Worm (Caenorhabditis elegans) whole organism, L1 larva: ENCODE data around the gene F59E12.6.

Experiments
- C34B4.2 ChIP-seq: sonication (generic microtip); optimal IDR thresholded peaks from 2 replicates; lab custom pipeline; 2017; ENCODE audit warnings: mild to moderate bottlenecking, missing genetic modification characterization, missing compliant biosample characterization
- aha-1 ChIP-seq: fragments of 150-350 bp; optimal IDR thresholded peaks from 2 replicates; lab custom pipeline; 2014; ENCODE audit warnings: missing biosample characterization, missing genetic modification characterization
- alr-1 ChIP-seq: fragments of 200-800 bp; sonication (Bioruptor generic); optimal IDR thresholded peaks from 2 replicates; lab custom pipeline; 2018; ENCODE audit warnings: borderline replicate concordance, mild to moderate bottlenecking, missing genetic modification characterization, missing compliant biosample characterization
- aly-2 ChIP-seq: fragments of 150-350 bp; optimal IDR thresholded peaks from 2 replicates; lab custom pipeline; 2014; ENCODE audit warnings: missing biosample characterization, missing genetic modification characterization
- ama-1 ChIP-seq: fragments of 150-350 bp; optimal IDR thresholded peaks from 2 replicates; lab custom pipeline; 2014
- ceh-63 ChIP-seq: fragments of 200-800 bp; sonication (Bioruptor generic); optimal IDR thresholded peaks from 2 replicates; lab custom pipeline; 2018; ENCODE audit warnings: mild to moderate bottlenecking, missing genetic modification characterization, missing compliant biosample characterization
- ceh-82 ChIP-seq, 3 experiments: fragments of 150-350 bp in 1 of 3; sonication (generic microtip) in 2 of 3; optimal IDR thresholded peaks; 2 replicates each; lab custom pipeline; 2014 to 2017; ENCODE audit warnings: missing biosample characterization in 3 of 3, missing genetic modification characterization in 3 of 3
- ceh-90 ChIP-seq: sonication (generic microtip); optimal IDR thresholded peaks from 2 replicates; lab custom pipeline; 2016; ENCODE audit warnings: missing genetic modification characterization, missing compliant biosample characterization
- dsc-1 ChIP-seq: sonication (generic microtip); optimal IDR thresholded peaks from 2 replicates; lab custom pipeline; 2016; ENCODE audit warnings: mild to moderate bottlenecking, missing genetic modification characterization, missing compliant biosample characterization
- efl-3 ChIP-seq: fragments of 200-800 bp; sonication (Bioruptor generic); optimal IDR thresholded peaks from 2 replicates; lab custom pipeline; 2018; ENCODE audit warnings: mild to moderate bottlenecking, missing genetic modification characterization, missing compliant biosample characterization
- egl-13 ChIP-seq: sonication (generic microtip); optimal IDR thresholded peaks from 2 replicates; lab custom pipeline; 2016; ENCODE audit warnings: missing genotype, missing genetic modification reagents, missing genetic modification characterization, missing compliant biosample characterization
- egl-27 ChIP-seq, 2 experiments: fragments of 150-350 bp in 1 of 2; sonication (generic microtip); optimal IDR thresholded peaks; 3 replicates each; lab custom pipeline; 2017 to 2018; ENCODE audit warnings: missing biosample characterization in 2 of 2, missing genetic modification characterization in 2 of 2, missing genetic modification reagents in 2 of 2
- fkh-10 ChIP-seq: sonication (generic microtip); optimal IDR thresholded peaks from 2 replicates; lab custom pipeline; 2017; ENCODE audit warnings: missing biosample characterization, missing genetic modification reagents, missing genetic modification characterization
- fkh-4 ChIP-seq: sonication (generic microtip); optimal IDR thresholded peaks from 2 replicates; lab custom pipeline; 2016; ENCODE audit warnings: missing compliant biosample characterization, missing genetic modification characterization, borderline replicate concordance
- grh-1 ChIP-seq: fragments of 200-800 bp; sonication (Bioruptor generic); IDR thresholded peaks from 2 replicates; pipeline ENCODE4 v1.3.6; 2022; ENCODE audit warnings: missing genetic modification reagents, missing genetic modification characterization, missing compliant biosample characterization
- hlh-4 ChIP-seq: sonication (generic microtip); optimal IDR thresholded peaks from 2 replicates; lab custom pipeline; 2016; ENCODE audit warnings: mild to moderate bottlenecking, missing genetic modification characterization, missing compliant biosample characterization
- hpl-2 ChIP-seq: fragments of 150-350 bp; optimal IDR thresholded peaks from 2 replicates; lab custom pipeline; 2014; ENCODE audit warnings: missing biosample characterization, missing genetic modification reagents, missing genetic modification characterization
- irx-1 ChIP-seq: sonication (generic microtip); optimal IDR thresholded peaks from 2 replicates; lab custom pipeline; 2016; ENCODE audit warnings: missing genetic modification characterization, missing compliant biosample characterization
- jun-1 ChIP-seq: fragments of 150-350 bp; optimal IDR thresholded peaks from 2 replicates; lab custom pipeline; 2014; ENCODE audit warnings: missing biosample characterization, missing genetic modification reagents, missing genetic modification characterization
- lin-13 ChIP-seq: fragments of 150-350 bp; optimal IDR thresholded peaks from 2 replicates; lab custom pipeline; 2014; ENCODE audit warnings: missing biosample characterization, missing genetic modification reagents, missing genetic modification characterization
- lin-14 ChIP-seq: fragments of 200-800 bp; sonication (Bioruptor generic); optimal IDR thresholded peaks from 2 replicates; lab custom pipeline; 2018; ENCODE audit warnings: mild to moderate bottlenecking, missing genetic modification characterization, moderate library complexity, missing compliant biosample characterization
- lin-39 ChIP-seq: fragments of 150-350 bp; optimal IDR thresholded peaks from 2 replicates; lab custom pipeline; 2014; ENCODE audit warnings: missing biosample characterization, missing genetic modification reagents, missing genetic modification characterization
- lir-3 ChIP-seq: sonication (generic microtip); optimal IDR thresholded peaks from 2 replicates; lab custom pipeline; 2016; ENCODE audit warnings: mild to moderate bottlenecking, missing genetic modification characterization, moderate library complexity, missing compliant biosample characterization; ENCODE audit not compliant: poor library complexity
- mep-1 ChIP-seq: fragments of 150-350 bp; optimal IDR thresholded peaks from 2 replicates; lab custom pipeline; 2014; ENCODE audit warnings: missing biosample characterization, missing genetic modification characterization
- nhr-11 ChIP-seq: fragments of 150-350 bp; optimal IDR thresholded peaks from 2 replicates; lab custom pipeline; 2014; ENCODE audit warnings: missing biosample characterization, missing genetic modification characterization
- nhr-19 ChIP-seq: fragments of 200-800 bp; sonication (Bioruptor generic); conservative IDR thresholded peaks from 2 replicates; pipeline ENCODE4 v1.3.6; 2022; ENCODE audit warnings: missing genetic modification characterization, missing compliant biosample characterization
- nhr-237 ChIP-seq: fragments of 150-350 bp; optimal IDR thresholded peaks from 2 replicates; lab custom pipeline; 2014; ENCODE audit warnings: missing biosample characterization, missing genetic modification characterization
- nhr-28 ChIP-seq: fragments of 150-350 bp; optimal IDR thresholded peaks from 2 replicates; lab custom pipeline; 2014; ENCODE audit warnings: missing biosample characterization, missing genetic modification characterization
- nhr-47 ChIP-seq: sonication (generic microtip); optimal IDR thresholded peaks from 2 replicates; lab custom pipeline; 2016; ENCODE audit warnings: mild to moderate bottlenecking, missing genetic modification characterization, moderate library complexity, missing compliant biosample characterization
- nhr-77 ChIP-seq: fragments of 150-350 bp; optimal IDR thresholded peaks from 2 replicates; lab custom pipeline; 2014; ENCODE audit warnings: missing biosample characterization, missing genetic modification characterization
- nhr-84 ChIP-seq: sonication (generic microtip); optimal IDR thresholded peaks from 2 replicates; lab custom pipeline; 2017; ENCODE audit warnings: missing biosample characterization, missing genetic modification characterization
- nhr-85 ChIP-seq: sonication (generic microtip); peaks from one replicate; lab custom pipeline; 2016; ENCODE audit warnings: missing genetic modification characterization, inconsistent platforms, missing compliant biosample characterization
- nhr-90 ChIP-seq: sonication (generic microtip); optimal IDR thresholded peaks from 2 replicates; lab custom pipeline; 2016; ENCODE audit warnings: mild to moderate bottlenecking, missing genetic modification characterization, missing compliant biosample characterization; ENCODE audit not compliant: poor library complexity
- pag-3 ChIP-seq: sonication (generic microtip); optimal IDR thresholded peaks from 2 replicates; lab custom pipeline; 2017; ENCODE audit warnings: missing genetic modification characterization, mild to moderate bottlenecking, missing compliant biosample characterization, antibody characterized with exemption, borderline replicate concordance; ENCODE audit not compliant: insufficient read depth
- pax-3 ChIP-seq: fragments of 200-800 bp; sonication (Bioruptor generic); optimal IDR thresholded peaks from 2 replicates; lab custom pipeline; 2018; ENCODE audit warnings: mild to moderate bottlenecking, missing genetic modification characterization, moderate library complexity, missing compliant biosample characterization
- pqm-1 ChIP-seq: sonication (generic microtip); optimal IDR thresholded peaks from 3 replicates; lab custom pipeline; 2017; ENCODE audit warnings: missing biosample characterization, missing genetic modification characterization
- rnt-1 ChIP-seq: sonication (generic microtip); optimal IDR thresholded peaks from 2 replicates; lab custom pipeline; 2016; ENCODE audit warnings: mild to moderate bottlenecking, missing genetic modification characterization, moderate library complexity, missing compliant biosample characterization
- snu-23 ChIP-seq: sonication (generic microtip); optimal IDR thresholded peaks from 2 replicates; lab custom pipeline; 2016; ENCODE audit warnings: missing genetic modification characterization, missing compliant biosample characterization
- sox-4 ChIP-seq: sonication (generic microtip); optimal IDR thresholded peaks from 2 replicates; lab custom pipeline; 2016; ENCODE audit warnings: missing genetic modification characterization, missing compliant biosample characterization
- sptf-1 ChIP-seq: fragments of 150-350 bp; optimal IDR thresholded peaks from 2 replicates; lab custom pipeline; 2014; ENCODE audit warnings: missing biosample characterization, missing genetic modification characterization
- swsn-7 ChIP-seq: sonication (generic microtip); optimal IDR thresholded peaks from 2 replicates; lab custom pipeline; 2016; ENCODE audit warnings: missing genetic modification characterization, missing compliant biosample characterization
- tlp-1 ChIP-seq: fragments of 150-350 bp; optimal IDR thresholded peaks from 2 replicates; lab custom pipeline; 2014; ENCODE audit warnings: missing biosample characterization, missing genetic modification characterization
- unc-130 ChIP-seq: fragments of 150-350 bp; optimal IDR thresholded peaks from 2 replicates; lab custom pipeline; 2017; ENCODE audit warnings: missing biosample characterization, missing genetic modification characterization, inconsistent platforms
- unc-86 ChIP-seq: sonication (generic microtip); optimal IDR thresholded peaks from 2 replicates; lab custom pipeline; 2016; ENCODE audit warnings: missing genetic modification characterization, missing compliant biosample characterization
- unc-98 ChIP-seq: fragments of 200-800 bp; sonication (Bioruptor generic); IDR thresholded peaks from 2 replicates; pipeline ENCODE4 v1.3.6; 2022; ENCODE audit warnings: missing genetic modification characterization, missing compliant biosample characterization
- vab-15 ChIP-seq: sonication (generic microtip); optimal IDR thresholded peaks from 2 replicates; lab custom pipeline; 2017; ENCODE audit warnings: missing genotype, mild to moderate bottlenecking, missing genetic modification characterization, missing compliant biosample characterization
- xbp-1 ChIP-seq: sonication (generic microtip); optimal IDR thresholded peaks from 2 replicates; lab custom pipeline; 2016; ENCODE audit warnings: missing genetic modification characterization, missing compliant biosample characterization
- zag-1 ChIP-seq: fragments of 150-350 bp; optimal IDR thresholded peaks from 2 replicates; lab custom pipeline; 2014; ENCODE audit warnings: missing biosample characterization, missing genetic modification characterization
- ztf-11 ChIP-seq, 2 experiments: sonication (generic microtip); optimal IDR thresholded peaks; 2 replicates each; lab custom pipeline; 2016 to 2017; ENCODE audit warnings: missing genetic modification characterization in 2 of 2, missing biosample characterization in 1 of 2, missing compliant biosample characterization in 1 of 2

F59E12.6 gene

ce11 chrII:5663180-5663791, 32.5 kb upstream of the F59E12.6 start (continued):
- no peak for TF ChIP-seq aly-2 (tag; lab: Kevin White, UChicago)
- peak; percentile 55 for TF ChIP-seq lin-14 (GFP tag; lab: Kevin White, UChicago)
- no peak for TF ChIP-seq pqm-1 (tag; lab: Kevin White, UChicago)
- no peak for TF ChIP-seq ama-1
- no peak for TF ChIP-seq nhr-28 (tag; lab: Kevin White, UChicago)
- no peak for TF ChIP-seq hlh-4 (tag; lab: Kevin White, UChicago)
- no peak for TF ChIP-seq unc-86
- TF ChIP-seq jun-1, result no peak
- TF ChIP-seq lin-13, result no peak
- no peak for TF ChIP-seq fkh-4 (tag; lab: Kevin White, UChicago)
- TF ChIP-seq nhr-47 (tag; lab: Kevin White, UChicago), result peak; percentile 24
- no peak for TF ChIP-seq vab-15 (tag; lab: Kevin White, UChicago)
- TF ChIP-seq aha-1 (tag; lab: Kevin White, UChicago), result no peak
- no peak for TF ChIP-seq unc-130 (tag; lab: Kevin White, UChicago)
- TF ChIP-seq xbp-1, result peak; percentile 2
- no peak for TF ChIP-seq lin-39
- TF ChIP-seq, all 84 proteins: peak for 11

ce11 chrII:5661735-5662177, 31.0 kb upstream of the F59E12.6 start:
- TF ChIP-seq swsn-7 (peak; percentile 92), rnt-1 (tag; lab: Kevin White, UChicago) (peak; percentile 79), jun-1 (peak; percentile 62), C34B4.2 (tag; lab: Kevin White, UChicago) (no peak), fkh-10 (GFP tag; lab: Kevin White, UChicago) (peak; percentile 66), mep-1 (tag; lab: Kevin White, UChicago) (peak; percentile 67), nhr-77 (tag; lab: Kevin White, UChicago) (peak; percentile 83), irx-1 (tag; lab: Kevin White, UChicago) (peak; percentile 23), nhr-11 (tag; lab: Kevin White, UChicago) (peak; percentile 25), efl-3 (no peak), dsc-1 (tag; lab: Kevin White, UChicago) (peak; percentile 76), nhr-47 (tag; lab: Kevin White, UChicago) (peak; percentile 85), ztf-11 (tag; optimal IDR thresholded peaks at IDR 0.05; lab: Kevin White, UChicago) (peak in 1 of 2 experiments; percentile 77), nhr-84 (peak; percentile 66), tlp-1 (tag; lab: Kevin White, UChicago) (no peak), nhr-28 (tag; lab: Kevin White, UChicago) (no peak), egl-13 (tag; lab: Kevin White, UChicago) (peak; percentile 78), pax-3 (tag; lab: Kevin White, UChicago) (peak; percentile 86), unc-130 (tag; lab: Kevin White, UChicago) (peak; percentile 5), nhr-237 (tag; lab: Kevin White, UChicago) (peak; percentile 47), zag-1 (peak; percentile 74), sptf-1 (no peak), pag-3 (tag; lab: Kevin White, UChicago) (no peak), lin-14 (GFP tag; lab: Kevin White, UChicago) (peak; percentile 88), hpl-2 (GFP tag; lab: Kevin White, UChicago) (no peak), snu-23 (peak; percentile 88), nhr-19 (GFP tag; lab: Robert Waterston, UW) (peak; percentile 84), grh-1 (GFP tag; lab: Robert Waterston, UW) (peak; percentile 73), lin-13 (peak; percentile 73), alr-1 (tag; lab: Kevin White, UChicago) (no peak), lir-3 (peak; percentile 35), pqm-1 (tag; lab: Kevin White, UChicago) (peak; percentile 41), ceh-63 (no peak), nhr-85 (tag; lab: Kevin White, UChicago) (peak; percentile 88), ceh-90 (tag; lab: Kevin White, UChicago) (no peak), egl-27 (tag; optimal IDR thresholded peaks at IDR 0.05; lab: Kevin White, UChicago) (peak in 1 of 2 experiments; percentile 2), ceh-82 (tag; optimal IDR thresholded peaks at IDR 0.05; lab: Kevin White, UChicago) (peak; percentile 76 to 92 (median 90)), sox-4 (peak; percentile 48), hlh-4 (tag; lab: Kevin White, UChicago) (no peak), aly-2 (tag; lab: Kevin White, UChicago) (peak; percentile 66), unc-98 (GFP tag; lab: Robert Waterston, UW) (no peak), nhr-90 (tag; lab: Kevin White, UChicago) (peak; percentile 82)
